Worm (Caenorhabditis elegans) whole organism, late embryonic: ENCODE measurements around the gene zig-2.

Experiments used
- ceh-31 ChIP-seq: sonication (generic microtip); optimal IDR thresholded peaks from 2 replicates; lab custom pipeline; 2016; ENCODE audit warnings: missing genetic modification characterization, missing compliant biosample characterization
- ceh-6 ChIP-seq: fragments of 200-800 bp; sonication (Bioruptor generic); optimal IDR thresholded peaks from 2 replicates; lab custom pipeline; 2018; ENCODE audit warnings: mild to moderate bottlenecking, missing genetic modification characterization, missing compliant biosample characterization
- dmd-4 ChIP-seq: sonication (generic microtip); optimal IDR thresholded peaks from 2 replicates; lab custom pipeline; 2016; ENCODE audit warnings: borderline replicate concordance, missing genetic modification characterization, missing compliant biosample characterization
- ets-4 ChIP-seq: sonication (generic microtip); optimal IDR thresholded peaks from 2 replicates; lab custom pipeline; 2016; ENCODE audit warnings: missing genetic modification characterization, missing compliant biosample characterization
- unc-3 ChIP-seq, 2 experiments: fragments of 200-800 bp in 1 of 2; sonication (Bioruptor generic) in 1 of 2; sonication (generic microtip) in 1 of 2; conservative IDR thresholded peaks in 1 of 2; optimal IDR thresholded peaks in 1 of 2; 2 replicates each; pipeline versions ENCODE4 v1.3.6 to Lab custom; 2016 to 2022; ENCODE audit warnings: missing compliant biosample characterization in 2 of 2, missing genetic modification characterization in 2 of 2, missing genetic modification reagents in 1 of 2

ce11 chrX:12375783-12376182, 34.5 kb upstream of the zig-2 start:
- TF ChIP-seq ceh-6 (GFP tag; lab: Kevin White, UChicago): no peak
- TF ChIP-seq unc-3 (GFP tag; conservative IDR thresholded peaks at IDR 0.05; lab: Robert Waterston, UW): no peak
- TF ChIP-seq unc-3 (tag; optimal IDR thresholded peaks at IDR 0.05; lab: Kevin White, UChicago): no peak
- no peak for TF ChIP-seq ets-4 (tag; lab: Kevin White, UChicago)
- TF ChIP-seq dmd-4 (tag; lab: Kevin White, UChicago): no peak
- no peak for TF ChIP-seq ceh-31 (tag; lab: Kevin White, UChicago)
